Fruit fly (Drosophila melanogaster): ENCODE measurements around the gene CG3634.

DNA sequence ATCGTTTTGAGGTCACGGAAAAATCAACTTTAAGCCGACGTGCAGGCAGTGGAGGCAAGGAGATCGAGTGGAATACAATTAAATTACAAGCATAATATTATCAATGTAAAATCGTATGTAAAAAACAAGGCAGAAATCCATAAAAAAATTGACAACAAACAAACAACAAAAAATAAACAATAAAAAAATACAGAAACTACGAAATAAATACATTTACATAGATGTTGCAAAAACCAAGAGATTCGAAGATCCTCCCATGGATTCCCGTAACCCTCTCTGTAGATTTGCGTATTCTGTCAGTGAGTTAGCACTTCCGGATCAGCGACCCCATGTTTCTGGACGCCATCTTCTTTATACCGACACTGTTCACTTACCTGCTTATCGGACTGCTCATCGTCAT is 26.8 kb upstream of the CG3634 start, which contains the start of gene CG3288:
- TF ChIP-seq fd85E (GFP tag; optimal IDR thresholded peaks at IDR 0.05) = no peak
- TF ChIP-seq Gug (GFP tag; IDR thresholded peaks at IDR 0.05) = no peak
- TF ChIP-seq Eip78C (GFP tag) = no peak
- no peak for TF ChIP-seq CG6276 (GFP tag; optimal IDR thresholded peaks at IDR 0.05)
- TF ChIP-seq pdm3 (GFP tag; optimal IDR thresholded peaks at IDR 0.05) = no peak
- no peak for TF ChIP-seq Sox14 (GFP tag; optimal IDR thresholded peaks at IDR 0.05)
- no peak for TF ChIP-seq Hr39 (GFP tag; optimal IDR thresholded peaks at IDR 0.05)
- TF ChIP-seq fkh (GFP tag; optimal IDR thresholded peaks at IDR 0.05) = no peak
